Fruit fly (Drosophila melanogaster): Measurements from ENCODE around the gene Rchy1.

Rchy1 gene

dm6 chr2L:6476753-6477152 lies 11.3 kb upstream of the Rchy1 start, which contains the start of gene CG9536:
Gene CG9536 (minus strand): TSS chr2L:6476975.
- no peak for TF ChIP-seq CTCF (optimal IDR thresholded peaks at IDR 0.05)
- TF ChIP-seq CG8478 (optimal IDR thresholded peaks at IDR 0.05), result no peak

- TF ChIP-seq CG8478 (optimal IDR thresholded peaks at IDR 0.05), result no peak
- no peak for TF ChIP-seq CTCF (optimal IDR thresholded peaks at IDR 0.05)
Measured at dm6 chr2L:6474878-6475582, 9.6 kb upstream of the Rchy1 start.

dm6 chr2L:6474298-6474697 lies 8.8 kb upstream of the Rchy1 start:
- TF ChIP-seq CG8478 (optimal IDR thresholded peaks at IDR 0.05), result no peak
- no peak for TF ChIP-seq CTCF (optimal IDR thresholded peaks at IDR 0.05)

- TF ChIP-seq CTCF (optimal IDR thresholded peaks at IDR 0.05) (no peak), CG8478 (optimal IDR thresholded peaks at IDR 0.05) (no peak)
Measured at dm6 chr2L:6473076-6474037, 7.9 kb upstream of the Rchy1 start, which contains the start of gene mmy. Gene mmy (minus strand): TSS chr2L:6473904.

- TF ChIP-seq CTCF (optimal IDR thresholded peaks at IDR 0.05) (no peak), CG8478 (optimal IDR thresholded peaks at IDR 0.05) (no peak)
Measured at dm6 chr2L:6471978-6472776, 6.7 kb upstream of the Rchy1 start.

- TF ChIP-seq CTCF (optimal IDR thresholded peaks at IDR 0.05) (no peak), CG8478 (optimal IDR thresholded peaks at IDR 0.05) (no peak)
Measured at dm6 chr2L:6470100-6470644, 4.7 kb upstream of the Rchy1 start.

dm6 chr2L:6467509-6467908 lies 2.0 kb upstream of the Rchy1 start, which contains the start of gene HemK1:
Gene HemK1 (minus strand): TSS chr2L:6467698.
- TF ChIP-seq CG8478 (optimal IDR thresholded peaks at IDR 0.05), result no peak
- peak in 1 of 2 experiments; percentile 24 for TF ChIP-seq CTCF (optimal IDR thresholded peaks at IDR 0.05)

dm6 chr2L:6464780-6465179 lies 689 bp downstream of the Rchy1 start:
- TF ChIP-seq CTCF (optimal IDR thresholded peaks at IDR 0.05), result no peak
- TF ChIP-seq CG8478 (optimal IDR thresholded peaks at IDR 0.05), result no peak

dm6 chr2L:6464270-6464669 lies 1.2 kb downstream of the Rchy1 start:
- TF ChIP-seq CG8478 (optimal IDR thresholded peaks at IDR 0.05), result no peak
- no peak for TF ChIP-seq CTCF (optimal IDR thresholded peaks at IDR 0.05)

dm6 chr2L:6463392-6463791 lies 2.1 kb downstream of the Rchy1 start:
- no peak for TF ChIP-seq CTCF (optimal IDR thresholded peaks at IDR 0.05)
- TF ChIP-seq CG8478 (optimal IDR thresholded peaks at IDR 0.05), result no peak

dm6 chr2L:6462259-6462658 lies 3.2 kb downstream of the Rchy1 start:
- TF ChIP-seq CG8478 (optimal IDR thresholded peaks at IDR 0.05) (no peak), CTCF (optimal IDR thresholded peaks at IDR 0.05) (no peak)

dm6 chr2L:6461497-6461896 lies 4.0 kb downstream of the Rchy1 start:
- no peak for TF ChIP-seq CG8478 (optimal IDR thresholded peaks at IDR 0.05)
- TF ChIP-seq CTCF (optimal IDR thresholded peaks at IDR 0.05), result no peak

dm6 chr2L:6457583-6457982 lies 7.9 kb downstream of the Rchy1 start:
- TF ChIP-seq CG8478 (optimal IDR thresholded peaks at IDR 0.05) (no peak), CTCF (optimal IDR thresholded peaks at IDR 0.05) (no peak)

- TF ChIP-seq CTCF (optimal IDR thresholded peaks at IDR 0.05), result peak; percentile 87 to 91
- TF ChIP-seq CG8478 (optimal IDR thresholded peaks at IDR 0.05), result no peak
Measured at dm6 chr2L:6455955-6456599, 9.4 kb downstream of the Rchy1 start, which contains the start of gene frj. Gene frj (plus strand): TSS chr2L:6456052.
